Fruit fly (Drosophila melanogaster) whole organism, embryonic: ENCODE data around the gene tweek.

Experiments used
- CG11696 ChIP-seq: fragments of 200-800 bp; sonication (Bioruptor generic); IDR thresholded peaks from 2 replicates; pipeline ENCODE4 v1.3.6; 2022; ENCODE audit warnings: missing biosample characterization, missing genetic modification characterization
- CG14965 ChIP-seq: fragments of 200-800 bp; sonication (Bioruptor generic); optimal IDR thresholded peaks from 2 replicates; lab custom pipeline; 2016; ENCODE audit warnings: missing biosample characterization, missing genetic modification characterization, borderline replicate concordance
- CG15479 ChIP-seq: fragments of 200-800 bp; sonication (Bioruptor generic); optimal IDR thresholded peaks from 3 replicates; lab custom pipeline; 2019; ENCODE audit warnings: missing biosample characterization, mild to moderate bottlenecking, missing genetic modification characterization, moderate library complexity
- CG18599 ChIP-seq: fragments of 200-800 bp; sonication (Bioruptor generic); optimal IDR thresholded peaks from 3 replicates; lab custom pipeline; 2017; ENCODE audit warnings: missing biosample characterization, missing genetic modification characterization, mild to moderate bottlenecking, moderate library complexity, missing genetic modification reagents
- CG2129 ChIP-seq: fragments of 200-800 bp; sonication (Bioruptor generic); IDR thresholded peaks from 2 replicates; pipeline ENCODE4 v1.3.6; 2022; ENCODE audit warnings: missing biosample characterization, missing genetic modification characterization; ENCODE audit not compliant: partially characterized antibody
- CG2678 ChIP-seq: fragments of 200-800 bp; sonication (Bioruptor generic); optimal IDR thresholded peaks from 3 replicates; lab custom pipeline; 2019; ENCODE audit warnings: missing biosample characterization, mild to moderate bottlenecking, missing genetic modification characterization, moderate library complexity
- CG3281 ChIP-seq: fragments of 200-800 bp; sonication (Bioruptor generic); optimal IDR thresholded peaks from 3 replicates; lab custom pipeline; 2017; ENCODE audit warnings: missing biosample characterization, mild to moderate bottlenecking, missing genetic modification characterization
- CG34376 ChIP-seq: fragments of 200-800 bp; sonication (Bioruptor generic); optimal IDR thresholded peaks from 2 replicates; lab custom pipeline; 2018; ENCODE audit warnings: missing biosample characterization, mild to moderate bottlenecking, missing genetic modification characterization
- CG3847 ChIP-seq: fragments of 200-800 bp; sonication (Bioruptor generic); IDR thresholded peaks from 2 replicates; pipeline ENCODE4 v1.3.6; 2022; ENCODE audit warnings: missing biosample characterization, missing genetic modification characterization
- CG4282 ChIP-seq: fragments of 200-800 bp; sonication (Bioruptor generic); optimal IDR thresholded peaks from 2 replicates; lab custom pipeline; 2016; ENCODE audit warnings: missing biosample characterization, missing genetic modification characterization
- CG43689 ChIP-seq: fragments of 200-800 bp; sonication (Bioruptor generic); IDR thresholded peaks from 2 replicates; pipeline ENCODE4 v1.3.6; 2022; ENCODE audit warnings: missing biosample characterization, missing genetic modification characterization
- CG4854 ChIP-seq: fragments of 200-800 bp; sonication (Bioruptor generic); optimal IDR thresholded peaks from 2 replicates; lab custom pipeline; 2016; ENCODE audit warnings: missing biosample characterization, missing genetic modification characterization, inconsistent platforms
- CG6272 ChIP-seq: fragments of 200-800 bp; sonication (Bioruptor generic); IDR thresholded peaks from 2 replicates; pipeline ENCODE4 v1.3.6; 2022; ENCODE audit warnings: missing biosample characterization, missing genetic modification characterization
- CG7786 ChIP-seq: fragments of 200-800 bp; sonication (Bioruptor generic); optimal IDR thresholded peaks from 2 replicates; lab custom pipeline; 2016; ENCODE audit warnings: missing biosample characterization, missing genetic modification characterization
- CG7987 ChIP-seq: fragments of 200-800 bp; sonication (Bioruptor generic); optimal IDR thresholded peaks from 2 replicates; lab custom pipeline; 2018; ENCODE audit warnings: missing biosample characterization, mild to moderate bottlenecking, missing genetic modification characterization, moderate library complexity
- CG8924 ChIP-seq: fragments of 200-800 bp; optimal IDR thresholded peaks from 3 replicates; lab custom pipeline; 2019; ENCODE audit warnings: missing biosample characterization, mild to moderate bottlenecking, missing genetic modification characterization, moderate library complexity
- CG8944 ChIP-seq: fragments of 200-800 bp; sonication (Bioruptor generic); optimal IDR thresholded peaks from 3 replicates; lab custom pipeline; 2016; ENCODE audit warnings: missing biosample characterization, missing genetic modification characterization
- Chrac-16 ChIP-seq: fragments of 200-800 bp; sonication (Bioruptor generic); optimal IDR thresholded peaks from 3 replicates; lab custom pipeline; 2016; ENCODE audit warnings: missing biosample characterization, missing genetic modification characterization
- CkIIα-i1 ChIP-seq: fragments of 200-800 bp; sonication (Bioruptor generic); IDR thresholded peaks from 2 replicates; pipeline ENCODE4 v1.3.6; 2022; ENCODE audit warnings: missing biosample characterization, missing genetic modification characterization
- Drgx ChIP-seq: fragments of 200-800 bp; sonication (Bioruptor generic); IDR thresholded peaks from 2 replicates; pipeline ENCODE4 v1.3.6; 2022; ENCODE audit warnings: missing biosample characterization, missing genetic modification characterization
- H2.0 ChIP-seq: fragments of 200-800 bp; sonication (Bioruptor generic); IDR thresholded peaks from 2 replicates; pipeline ENCODE4 v1.3.6; 2022; ENCODE audit warnings: missing biosample characterization, missing genetic modification characterization
- HmgD ChIP-seq: fragments of 200-800 bp; sonication (Bioruptor generic); optimal IDR thresholded peaks from 3 replicates; lab custom pipeline; 2016; ENCODE audit warnings: missing biosample characterization, missing genetic modification characterization
- MESR4 ChIP-seq: fragments of 200-800 bp; sonication (Bioruptor generic); optimal IDR thresholded peaks from 2 replicates; lab custom pipeline; 2018; ENCODE audit warnings: missing biosample characterization, mild to moderate bottlenecking, missing genetic modification characterization, moderate library complexity
- Med ChIP-seq: fragments of 200-800 bp; sonication (Bioruptor generic); peaks from one replicate; lab custom pipeline; 2016; ENCODE audit warnings: missing biosample characterization, missing genetic modification characterization, mild to moderate bottlenecking, inconsistent platforms, moderate library complexity
- Mes4 ChIP-seq: fragments of 200-800 bp; sonication (Bioruptor generic); optimal IDR thresholded peaks from 2 replicates; lab custom pipeline; 2016; ENCODE audit warnings: missing biosample characterization, missing genetic modification characterization
- Nf-YC ChIP-seq: fragments of 200-800 bp; optimal IDR thresholded peaks from 3 replicates; lab custom pipeline; 2019; ENCODE audit warnings: missing biosample characterization, mild to moderate bottlenecking, missing genetic modification characterization, moderate library complexity
- Opbp ChIP-seq: fragments of 200-800 bp; sonication (Bioruptor generic); IDR thresholded peaks from 3 replicates; pipeline ENCODE4 v1.3.6; 2022; ENCODE audit warnings: missing biosample characterization, missing genetic modification characterization; ENCODE audit not compliant: partially characterized antibody
- Sry-δ ChIP-seq: fragments of 200-800 bp; sonication (Bioruptor generic); optimal IDR thresholded peaks from 2 replicates; lab custom pipeline; 2016; ENCODE audit warnings: missing biosample characterization, missing genetic modification characterization
- bsh ChIP-seq, 2 experiments: fragments of 200-800 bp; sonication (Bioruptor generic); optimal IDR thresholded peaks; 2 replicates each; lab custom pipeline; 2017 to 2018; ENCODE audit warnings: mild to moderate bottlenecking in 2 of 2, missing biosample characterization in 2 of 2, missing genetic modification characterization in 2 of 2, moderate library complexity in 1 of 2
- chinmo ChIP-seq: fragments of 200-800 bp; sonication (Bioruptor generic); IDR thresholded peaks from 4 replicates; pipeline ENCODE4 v1.3.6; 2022; ENCODE audit warnings: missing biosample characterization, missing genetic modification characterization; ENCODE audit not compliant: partially characterized antibody
- croc ChIP-seq: fragments of 200-800 bp; sonication (Bioruptor generic); conservative IDR thresholded peaks from 3 replicates; pipeline ENCODE4 v1.3.6; 2022; ENCODE audit warnings: missing biosample characterization, missing genetic modification characterization
- dmrt11E ChIP-seq: fragments of 200-800 bp; sonication (Bioruptor generic); optimal IDR thresholded peaks from 3 replicates; lab custom pipeline; 2018; ENCODE audit warnings: missing biosample characterization, mild to moderate bottlenecking, missing genetic modification characterization, moderate library complexity
- fd3F ChIP-seq: fragments of 200-800 bp; sonication (Bioruptor generic); optimal IDR thresholded peaks from 2 replicates; lab custom pipeline; 2018; ENCODE audit warnings: missing biosample characterization, mild to moderate bottlenecking, missing genetic modification characterization, moderate library complexity
- ham ChIP-seq: fragments of 200-800 bp; sonication (Bioruptor generic); IDR thresholded peaks from 2 replicates; pipeline ENCODE4 v1.3.6; 2022; ENCODE audit warnings: missing biosample characterization, missing genetic modification characterization
- hbn ChIP-seq: fragments of 200-800 bp; sonication (Bioruptor generic); IDR thresholded peaks from 2 replicates; pipeline ENCODE4 v1.3.6; 2022; ENCODE audit warnings: missing biosample characterization, missing genetic modification characterization; ENCODE audit not compliant: partially characterized antibody
- her ChIP-seq: fragments of 200-800 bp; sonication (Bioruptor generic); optimal IDR thresholded peaks from 2 replicates; lab custom pipeline; 2016; ENCODE audit warnings: missing biosample characterization, missing genetic modification characterization
- pb ChIP-seq: fragments of 200-800 bp; sonication (Bioruptor generic); optimal IDR thresholded peaks from 3 replicates; lab custom pipeline; 2016; ENCODE audit warnings: missing biosample characterization, missing genetic modification characterization
- ranshi ChIP-seq: fragments of 200-800 bp; sonication (Bioruptor generic); IDR thresholded peaks from 2 replicates; pipeline ENCODE4 v1.3.6; 2022; ENCODE audit warnings: missing biosample characterization, missing genetic modification characterization
- scrt ChIP-seq: fragments of 200-800 bp; sonication (Bioruptor generic); optimal IDR thresholded peaks from 2 replicates; lab custom pipeline; 2018; ENCODE audit warnings: missing biosample characterization, mild to moderate bottlenecking, missing genetic modification characterization, moderate library complexity
- so ChIP-seq: fragments of 200-800 bp; sonication (Bioruptor generic); IDR thresholded peaks from 3 replicates; pipeline ENCODE4 v1.3.6; 2022; ENCODE audit warnings: missing biosample characterization, missing genetic modification characterization
- tgo ChIP-seq: fragments of 200-800 bp; sonication (Bioruptor generic); IDR thresholded peaks from 3 replicates; pipeline ENCODE4 v1.3.6; 2022; ENCODE audit warnings: missing biosample characterization, missing genetic modification characterization
- trem ChIP-seq: fragments of 200-800 bp; optimal IDR thresholded peaks from 3 replicates; lab custom pipeline; 2019; ENCODE audit warnings: missing biosample characterization, mild to moderate bottlenecking, missing genetic modification characterization, moderate library complexity
- tx ChIP-seq: fragments of 200-800 bp; sonication (Bioruptor generic); optimal IDR thresholded peaks from 2 replicates; lab custom pipeline; 2016; ENCODE audit warnings: missing biosample characterization, missing genetic modification characterization
- unpg ChIP-seq: fragments of 200-800 bp; sonication (Bioruptor generic); optimal IDR thresholded peaks from 3 replicates; lab custom pipeline; 2018; ENCODE audit warnings: missing biosample characterization, mild to moderate bottlenecking, missing genetic modification characterization, moderate library complexity
- vvl ChIP-seq: fragments of 200-800 bp; sonication (Bioruptor generic); IDR thresholded peaks from 2 replicates; pipeline ENCODE4 v1.3.6; 2022; ENCODE audit warnings: missing biosample characterization, missing genetic modification characterization
- zfh1 ChIP-seq: fragments of 200-800 bp; sonication (Bioruptor generic); IDR thresholded peaks from 3 replicates; pipeline ENCODE4 v1.3.6; 2022; ENCODE audit warnings: missing biosample characterization, missing genetic modification characterization

The tweek gene

DNA sequence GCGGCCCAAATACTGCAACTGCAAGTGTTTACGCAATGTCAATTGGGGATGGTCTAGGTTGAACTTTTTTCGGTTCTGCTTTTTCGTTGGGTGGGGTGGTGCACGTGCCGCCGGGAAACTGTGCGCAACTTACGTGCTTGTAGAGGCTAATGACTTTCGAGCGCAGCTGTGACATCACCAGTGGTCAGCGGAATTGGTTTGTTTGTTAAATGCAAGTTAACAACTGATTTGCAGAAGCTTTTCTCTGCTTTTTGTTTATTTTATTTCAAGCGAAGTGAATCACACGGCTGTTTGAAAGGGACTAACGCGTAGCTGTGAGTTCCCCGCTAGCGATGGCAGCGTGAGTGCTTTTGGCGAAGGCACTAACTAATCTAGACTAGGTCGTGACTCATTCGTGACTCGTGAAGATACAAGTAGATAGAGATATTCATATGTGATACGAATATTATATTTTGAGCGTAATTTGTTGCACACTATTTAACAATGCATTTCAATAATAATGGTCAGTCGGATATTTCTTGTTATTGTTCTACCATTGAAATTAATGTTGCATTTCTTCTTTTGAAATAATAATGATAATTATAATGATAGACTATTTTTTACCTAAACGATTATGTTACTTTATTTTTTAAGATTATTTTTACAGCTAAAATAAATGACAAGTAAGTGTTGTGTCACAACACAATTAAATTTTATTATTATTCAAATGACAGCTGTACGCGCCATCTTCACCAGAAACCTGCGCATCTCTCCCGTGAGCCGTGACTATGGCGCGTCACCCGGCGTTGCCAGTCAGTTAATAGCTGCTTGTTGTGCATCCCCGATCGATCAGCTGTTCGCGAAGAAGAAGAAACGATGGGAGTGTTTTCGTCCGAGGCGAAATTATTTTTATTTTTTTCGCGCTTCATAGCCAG is at the start of gene tweek, which contains the start of gene osi (continued):
- TF ChIP-seq CG2129 (GFP tag; lab: Robert Waterston, UW) (peak; percentile 40; the same call in 1 of the 2 replicates), CG14965 (no peak), so (no peak), CG4854 (GFP tag; lab: Kevin White, UChicago) (no peak), dmrt11E (tag; lab: Kevin White, UChicago) (peak; percentile 66), CG34376 (GFP tag; lab: Kevin White, UChicago) (peak; percentile 20), trem (peak; percentile 58), Sry-δ (peak; percentile 94), CG3847 (GFP tag; lab: Robert Waterston, UW) (peak; percentile 70), CG8944 (GFP tag; lab: Kevin White, UChicago) (peak; percentile 55), Nf-YC (no peak), Chrac-16 (GFP tag; lab: Kevin White, UChicago) (peak; percentile 74), CG4282 (no peak), bsh (GFP tag; optimal IDR thresholded peaks at IDR 0.05; lab: Kevin White, UChicago) (no peak), CG18599 (GFP tag; lab: Kevin White, UChicago) (peak; percentile 48), CG3281 (no peak), hbn (peak; percentile 70), Drgx (GFP tag; lab: Robert Waterston, UW) (no peak), scrt (GFP tag; lab: Kevin White, UChicago) (no peak), MESR4 (GFP tag; lab: Kevin White, UChicago) (peak; percentile 82), CG15479 (no peak), CG8924 (peak; percentile 66), fd3F (GFP tag; lab: Kevin White, UChicago) (peak; percentile 12), Opbp (peak; percentile 87), CG6272 (GFP tag; lab: Robert Waterston, UW) (peak; percentile 39), vvl (GFP tag; lab: Robert Waterston, UW) (no peak; the same call in 1 of the 2 replicates), zfh1 (GFP tag; lab: Robert Waterston, UW) (no peak), CG2678 (no peak), CG7987 (no peak), Mes4 (GFP tag; lab: Kevin White, UChicago) (no peak), tx (GFP tag; lab: Kevin White, UChicago) (peak; percentile 11), CG7786 (GFP tag; lab: Kevin White, UChicago) (peak; percentile 29), pb (no peak), tgo (GFP tag; lab: Robert Waterston, UW) (peak; percentile 46; the same call in 1 of the 3 replicates), H2.0 (peak; percentile 50), croc (GFP tag; lab: Robert Waterston, UW) (no peak; the same call in 2 of the 3 replicates), chinmo (GFP tag; lab: Robert Waterston, UW) (peak; percentile 88), HmgD (GFP tag; lab: Kevin White, UChicago) (no peak), unpg (GFP tag; lab: Kevin White, UChicago) (no peak), ranshi (peak; percentile 21; the same call in 1 of the 2 replicates), ham (GFP tag; lab: Robert Waterston, UW) (0 out of 2 replicates have a peak, but pooled peaks have one; percentile 8), her (peak; percentile 25), CG43689 (GFP tag; lab: Robert Waterston, UW) (no peak; the same call in 1 of the 2 replicates), CkIIα-i1 (GFP tag; lab: Robert Waterston, UW) (no peak), Med (peak; percentile 82), CG11696 (GFP tag; lab: Robert Waterston, UW) (no peak)
